Fruit fly (Drosophila melanogaster) whole organism, embryonic: Measurements from ENCODE around the gene mAChR-C.
A peak's percentile ranks its signal among the peaks of the same experiment; 100 is the strongest.

ENCODE experiments used
- Adf1 ChIP-seq: fragments of 200-800 bp; sonication (Bioruptor generic); IDR thresholded peaks from 2 replicates; pipeline ENCODE4 v1.3.6; 2022; ENCODE audit warnings: missing biosample characterization, missing genetic modification characterization
- Asciz ChIP-seq: fragments of 200-800 bp; sonication (Bioruptor generic); optimal IDR thresholded peaks from 2 replicates; lab custom pipeline; 2017; ENCODE audit warnings: missing biosample characterization, mild to moderate bottlenecking, missing genetic modification characterization, missing genetic modification reagents
- Awh ChIP-seq: fragments of 200-800 bp; sonication (Bioruptor generic); IDR thresholded peaks from 2 replicates; pipeline ENCODE4, ENCODE4 v1.3.6; 2022; ENCODE audit warnings: missing biosample characterization, missing genetic modification characterization
- CG13424 ChIP-seq: fragments of 200-800 bp; sonication (Bioruptor generic); optimal IDR thresholded peaks from 2 replicates; lab custom pipeline; 2019; ENCODE audit warnings: missing biosample characterization, mild to moderate bottlenecking, missing genetic modification characterization, moderate library complexity
- CG14667 ChIP-seq: fragments of 200-800 bp; sonication (Bioruptor generic); IDR thresholded peaks from 2 replicates; pipeline ENCODE4 v1.3.6; 2022; ENCODE audit warnings: missing biosample characterization, missing genetic modification characterization
- CG14710 ChIP-seq: fragments of 200-800 bp; sonication (Bioruptor generic); optimal IDR thresholded peaks from 3 replicates; lab custom pipeline; 2019; ENCODE audit warnings: missing biosample characterization, mild to moderate bottlenecking, missing genetic modification characterization, moderate library complexity
- CG15514 ChIP-seq: fragments of 200-800 bp; sonication (Bioruptor generic); optimal IDR thresholded peaks from 3 replicates; lab custom pipeline; 2017; ENCODE audit warnings: missing biosample characterization, missing genetic modification characterization, mild to moderate bottlenecking, moderate library complexity, missing genetic modification reagents
- CG1647 ChIP-seq: fragments of 200-800 bp; sonication (Bioruptor generic); optimal IDR thresholded peaks from 3 replicates; lab custom pipeline; 2016; ENCODE audit warnings: missing biosample characterization, missing genetic modification characterization
- CG16863 ChIP-seq: fragments of 200-800 bp; sonication (Bioruptor generic); optimal IDR thresholded peaks from 3 replicates; lab custom pipeline; 2016; ENCODE audit warnings: missing biosample characterization, missing genetic modification characterization
- CG17385 ChIP-seq: fragments of 200-800 bp; sonication (Bioruptor generic); optimal IDR thresholded peaks from 3 replicates; lab custom pipeline; 2018; ENCODE audit warnings: missing biosample characterization, mild to moderate bottlenecking, missing genetic modification characterization
- CG17912 ChIP-seq: fragments of 200-800 bp; sonication (Bioruptor generic); optimal IDR thresholded peaks from 2 replicates; lab custom pipeline; 2018; ENCODE audit warnings: missing biosample characterization, mild to moderate bottlenecking, missing genetic modification characterization
- CG2129 ChIP-seq: fragments of 200-800 bp; sonication (Bioruptor generic); IDR thresholded peaks from 2 replicates; pipeline ENCODE4 v1.3.6; 2022; ENCODE audit warnings: missing biosample characterization, missing genetic modification characterization; ENCODE audit not compliant: partially characterized antibody
- CG2889 ChIP-seq: fragments of 200-800 bp; sonication (Bioruptor generic); IDR thresholded peaks from 3 replicates; pipeline ENCODE4 v1.3.6; 2022; ENCODE audit warnings: missing biosample characterization, missing genetic modification characterization
- CG30431 ChIP-seq: fragments of 200-800 bp; sonication (Bioruptor generic); optimal IDR thresholded peaks from 2 replicates; lab custom pipeline; 2017; ENCODE audit warnings: missing biosample characterization, missing genetic modification characterization
- CG3065 ChIP-seq: fragments of 200-800 bp; sonication (Bioruptor generic); optimal IDR thresholded peaks from 2 replicates; lab custom pipeline; 2016; ENCODE audit warnings: missing biosample characterization, missing genetic modification characterization
- CG3995 ChIP-seq: fragments of 200-800 bp; sonication (Bioruptor generic); optimal IDR thresholded peaks from 3 replicates; lab custom pipeline; 2016; ENCODE audit warnings: missing biosample characterization, missing genetic modification characterization
- CG43689 ChIP-seq: fragments of 200-800 bp; sonication (Bioruptor generic); IDR thresholded peaks from 2 replicates; pipeline ENCODE4 v1.3.6; 2022; ENCODE audit warnings: missing biosample characterization, missing genetic modification characterization
- CG4617 ChIP-seq: fragments of 200-800 bp; sonication (Bioruptor generic); optimal IDR thresholded peaks from 3 replicates; lab custom pipeline; 2016; ENCODE audit warnings: missing biosample characterization, missing genetic modification characterization, borderline replicate concordance
- CG6272 ChIP-seq: fragments of 200-800 bp; sonication (Bioruptor generic); IDR thresholded peaks from 2 replicates; pipeline ENCODE4 v1.3.6; 2022; ENCODE audit warnings: missing biosample characterization, missing genetic modification characterization
- CG8290 ChIP-seq, 3 experiments: fragments of 200-800 bp; sonication (Bioruptor generic); optimal IDR thresholded peaks; 2 replicates each; lab custom pipeline; 2016 to 2019; ENCODE audit warnings: missing biosample characterization in 3 of 3, missing genetic modification characterization in 3 of 3, mild to moderate bottlenecking in 2 of 3, moderate library complexity in 1 of 3
- CG9932 ChIP-seq: fragments of 200-800 bp; sonication (Bioruptor generic); IDR thresholded peaks from 2 replicates; pipeline ENCODE4 v1.3.6; 2022; ENCODE audit warnings: missing biosample characterization, missing genetic modification characterization
- GATAe ChIP-seq: fragments of 200-800 bp; sonication (Bioruptor generic); conservative IDR thresholded peaks from 2 replicates; pipeline ENCODE4 v1.3.6; 2022; ENCODE audit warnings: missing biosample characterization, missing genetic modification characterization
- HmgD ChIP-seq: fragments of 200-800 bp; sonication (Bioruptor generic); optimal IDR thresholded peaks from 3 replicates; lab custom pipeline; 2016; ENCODE audit warnings: missing biosample characterization, missing genetic modification characterization
- Hr78 ChIP-seq, 2 experiments: fragments of 200-800 bp in 1 of 2; fragments of >200 bp in 1 of 2; sonication (Bioruptor generic) in 1 of 2; optimal IDR thresholded peaks; 2 replicates each; lab custom pipeline; 2017 to 2019; ENCODE audit warnings: missing biosample characterization in 2 of 2, missing genetic modification characterization in 2 of 2, mild to moderate bottlenecking in 1 of 2, moderate library complexity in 1 of 2
- Hsf ChIP-seq: fragments of 200-800 bp; sonication (Bioruptor generic); optimal IDR thresholded peaks from 3 replicates; lab custom pipeline; 2016; ENCODE audit warnings: missing biosample characterization, missing genetic modification characterization
- Med ChIP-seq: fragments of 200-800 bp; sonication (Bioruptor generic); peaks from one replicate; lab custom pipeline; 2016; ENCODE audit warnings: missing biosample characterization, missing genetic modification characterization, mild to moderate bottlenecking, inconsistent platforms, moderate library complexity
- Nf-YB ChIP-seq: fragments of 200-800 bp; sonication (Bioruptor generic); optimal IDR thresholded peaks from 3 replicates; lab custom pipeline; 2019; ENCODE audit warnings: missing biosample characterization, mild to moderate bottlenecking, missing genetic modification characterization, moderate library complexity
- Side ChIP-seq: fragments of 200-800 bp; sonication (Bioruptor generic); optimal IDR thresholded peaks from 2 replicates; lab custom pipeline; 2016; ENCODE audit warnings: missing biosample characterization, missing genetic modification characterization
- Xrp1 ChIP-seq: fragments of 200-800 bp; sonication (Bioruptor generic); IDR thresholded peaks from 2 replicates; pipeline ENCODE4 v1.3.6; 2022; ENCODE audit warnings: missing biosample characterization, missing genetic modification characterization
- ab ChIP-seq: fragments of 200-800 bp; sonication (Bioruptor generic); optimal IDR thresholded peaks from 2 replicates; lab custom pipeline; 2016; ENCODE audit warnings: missing biosample characterization, missing genetic modification characterization
- bab2 ChIP-seq: fragments of 200-800 bp; sonication (Bioruptor generic); optimal IDR thresholded peaks from 2 replicates; lab custom pipeline; 2016; ENCODE audit warnings: missing biosample characterization, missing genetic modification characterization
- cas ChIP-seq: fragments of 200-800 bp; sonication (Bioruptor generic); IDR thresholded peaks from 2 replicates; pipeline ENCODE4 v1.3.6; 2022; ENCODE audit warnings: missing biosample characterization, missing genetic modification characterization
- dmrt11E ChIP-seq: fragments of 200-800 bp; sonication (Bioruptor generic); optimal IDR thresholded peaks from 3 replicates; lab custom pipeline; 2018; ENCODE audit warnings: missing biosample characterization, mild to moderate bottlenecking, missing genetic modification characterization, moderate library complexity
- dysf ChIP-seq: fragments of 200-800 bp; sonication (Bioruptor generic); IDR thresholded peaks from 3 replicates; pipeline ENCODE4 v1.3.6; 2022; ENCODE audit warnings: missing biosample characterization, missing genetic modification characterization
- ewg ChIP-seq: fragments of 200-800 bp; sonication (Bioruptor generic); optimal IDR thresholded peaks from 3 replicates; lab custom pipeline; 2017; ENCODE audit warnings: mild to moderate bottlenecking, missing biosample characterization, missing genetic modification reagents, missing genetic modification characterization
- fu2 ChIP-seq: fragments of 200-800 bp; sonication (Bioruptor generic); optimal IDR thresholded peaks from 2 replicates; lab custom pipeline; 2016; ENCODE audit warnings: missing biosample characterization, missing genetic modification characterization
- gce ChIP-seq: fragments of 200-800 bp; sonication (Bioruptor generic); IDR thresholded peaks from 3 replicates; pipeline ENCODE4 v1.3.6; 2022; ENCODE audit warnings: missing biosample characterization, missing genetic modification characterization
- gcm ChIP-seq: fragments of 200-800 bp; sonication (Bioruptor generic); optimal IDR thresholded peaks from 2 replicates; lab custom pipeline; 2019; ENCODE audit warnings: missing biosample characterization, mild to moderate bottlenecking, missing genetic modification characterization, moderate library complexity
- jigr1 ChIP-seq: fragments of 200-800 bp; sonication (Bioruptor generic); IDR thresholded peaks from 3 replicates; pipeline ENCODE4 v1.3.6; 2022; ENCODE audit warnings: missing biosample characterization, missing genetic modification characterization
- ken ChIP-seq: fragments of 200-800 bp; sonication (Bioruptor generic); IDR thresholded peaks from 3 replicates; pipeline ENCODE4 v1.3.6; 2022; ENCODE audit warnings: missing biosample characterization, missing genetic modification characterization
- kni ChIP-seq: fragments of 200-800 bp; sonication (Bioruptor generic); optimal IDR thresholded peaks from 3 replicates; lab custom pipeline; 2017; ENCODE audit warnings: mild to moderate bottlenecking, missing biosample characterization, missing genetic modification reagents, missing genetic modification characterization
- lmd ChIP-seq: fragments of 200-800 bp; sonication (Bioruptor generic); IDR thresholded peaks from 2 replicates; pipeline ENCODE4 v1.3.6; 2022; ENCODE audit warnings: missing biosample characterization, missing genetic modification characterization
- onecut ChIP-seq: fragments of 200-800 bp; sonication (Bioruptor generic); IDR thresholded peaks from 2 replicates; pipeline ENCODE4 v1.3.6; 2022; ENCODE audit warnings: missing biosample characterization, missing genetic modification characterization
- pfk ChIP-seq: fragments of 200-800 bp; sonication (Bioruptor generic); optimal IDR thresholded peaks from 2 replicates; lab custom pipeline; 2018; ENCODE audit warnings: missing biosample characterization, mild to moderate bottlenecking, missing genetic modification characterization, moderate library complexity
- sob ChIP-seq: fragments of 200-800 bp; sonication (Bioruptor generic); IDR thresholded peaks from 2 replicates; pipeline ENCODE4 v1.3.6; 2022; ENCODE audit warnings: missing biosample characterization, missing genetic modification characterization
- tll ChIP-seq, 2 experiments: fragments of 200-800 bp in 1 of 2; fragments of >200 bp in 1 of 2; sonication (Bioruptor generic) in 1 of 2; optimal IDR thresholded peaks; 2 replicates each; lab custom pipeline; 2017 to 2019; ENCODE audit warnings: missing biosample characterization in 2 of 2, missing genetic modification characterization in 2 of 2, mild to moderate bottlenecking in 1 of 2, moderate library complexity in 1 of 2
- tna ChIP-seq: fragments of 200-800 bp; sonication (Bioruptor generic); IDR thresholded peaks from 2 replicates; pipeline ENCODE4 v1.3.6; 2022; ENCODE audit warnings: missing biosample characterization, missing genetic modification characterization; ENCODE audit not compliant: partially characterized antibody
- vfl ChIP-seq: fragments of 200-800 bp; sonication (Bioruptor generic); optimal IDR thresholded peaks from 2 replicates; lab custom pipeline; 2016; ENCODE audit warnings: missing biosample characterization, missing genetic modification characterization
- vnd ChIP-seq: fragments of 200-800 bp; sonication (Bioruptor generic); IDR thresholded peaks from 3 replicates; pipeline ENCODE4 v1.3.6; 2022; ENCODE audit warnings: missing biosample characterization, missing genetic modification characterization; ENCODE audit not compliant: partially characterized antibody

Gene mAChR-C

dm6 chrX:6861523-6862077 lies 29.1 kb upstream of the mAChR-C start (continued):
- TF ChIP-seq lmd (GFP tag; lab: Robert Waterston, UW) (peak; percentile 69), CG3065 (GFP tag; lab: Kevin White, UChicago) (peak; percentile 20), Adf1 (GFP tag; lab: Robert Waterston, UW) (peak; percentile 89), Side (no peak), onecut (GFP tag; lab: Robert Waterston, UW) (peak; percentile 23; the same call in 1 of the 2 replicates), HmgD (GFP tag; lab: Kevin White, UChicago) (no peak), dmrt11E (tag; lab: Kevin White, UChicago) (no peak), CG15514 (GFP tag; lab: Kevin White, UChicago) (peak; percentile 14), ab (GFP tag; lab: Kevin White, UChicago) (no peak), gce (GFP tag; lab: Robert Waterston, UW) (peak; percentile 25; the same call in 1 of the 3 replicates), kni (GFP tag; lab: Kevin White, UChicago) (peak; percentile 94), Xrp1 (GFP tag; lab: Robert Waterston, UW) (peak; percentile 55), Hsf (GFP tag; lab: Kevin White, UChicago) (peak; percentile 43), CG3995 (GFP tag; lab: Kevin White, UChicago) (peak; percentile 10), CG9932 (peak; percentile 76), vnd (GFP tag; lab: Robert Waterston, UW) (no peak), CG6272 (GFP tag; lab: Robert Waterston, UW) (peak; percentile 41), CG2889 (GFP tag; lab: Robert Waterston, UW) (peak; percentile 67; the same call in 1 of the 3 replicates), CG17385 (GFP tag; lab: Kevin White, UChicago) (peak; percentile 37), Nf-YB (GFP tag; lab: Kevin White, UChicago) (no peak), CG1647 (GFP tag; lab: Kevin White, UChicago) (no peak), jigr1 (GFP tag; lab: Robert Waterston, UW) (no peak), Med (GFP tag; lab: Kevin White, UChicago) (peak; percentile 95), ken (GFP tag; lab: Robert Waterston, UW) (0 out of 3 replicates have a peak, but pooled peaks have one; percentile 49), CG2129 (no peak), Awh (no peak), Hr78 (GFP tag; optimal IDR thresholded peaks at IDR 0.05; lab: Kevin White, UChicago) (peak in 1 of 2 experiments; percentile 73), tll (GFP tag; optimal IDR thresholded peaks at IDR 0.05; lab: Kevin White, UChicago) (no peak), dysf (GFP tag; lab: Robert Waterston, UW) (peak; percentile 77), CG8290 (GFP tag; optimal IDR thresholded peaks at IDR 0.05; lab: Kevin White, UChicago) (no peak), CG8290 (tag; optimal IDR thresholded peaks at IDR 0.05; lab: Kevin White, UChicago) (peak; percentile 39 to 81), vfl (GFP tag; lab: Kevin White, UChicago) (no peak), ewg (GFP tag; lab: Kevin White, UChicago) (peak; percentile 16), pfk (GFP tag; lab: Kevin White, UChicago) (peak; percentile 95), CG43689 (GFP tag; lab: Robert Waterston, UW) (no peak), sob (peak; percentile 66), bab2 (GFP tag; lab: Kevin White, UChicago) (peak; percentile 39), CG17912 (GFP tag; lab: Kevin White, UChicago) (no peak), CG30431 (GFP tag; lab: Kevin White, UChicago) (no peak), CG14710 (no peak), gcm (GFP tag; lab: Kevin White, UChicago) (no peak), CG13424 (tag; lab: Kevin White, UChicago) (peak; percentile 60), CG14667 (peak; percentile 59), CG16863 (GFP tag; lab: Kevin White, UChicago) (no peak), tna (no peak), GATAe (GFP tag; lab: Robert Waterston, UW) (no peak; the same call in 1 of the 2 replicates), fu2 (GFP tag; lab: Kevin White, UChicago) (peak; percentile 58), cas (GFP tag; lab: Robert Waterston, UW) (peak; percentile 68), CG4617 (GFP tag; lab: Kevin White, UChicago) (no peak), Asciz (GFP tag; lab: Kevin White, UChicago) (no peak)
